Fruit fly (Drosophila melanogaster) whole organism, embryonic: ENCODE measurements around the gene asun.

Experiments
- CG10267 ChIP-seq: fragments of 200-800 bp; sonication (Bioruptor generic); optimal IDR thresholded peaks from 2 replicates; lab custom pipeline; 2018; ENCODE audit warnings: missing biosample characterization, mild to moderate bottlenecking, missing genetic modification characterization, moderate library complexity
- CG11560 ChIP-seq: fragments of 200-800 bp; sonication (Bioruptor generic); IDR thresholded peaks from 3 replicates; pipeline ENCODE4 v1.3.6; 2022; ENCODE audit warnings: missing biosample characterization, missing genetic modification characterization
- CG13296 ChIP-seq: fragments of 200-800 bp; sonication (Bioruptor generic); optimal IDR thresholded peaks from 3 replicates; lab custom pipeline; 2018; ENCODE audit warnings: missing biosample characterization, mild to moderate bottlenecking, missing genetic modification characterization
- CG15479 ChIP-seq: fragments of 200-800 bp; sonication (Bioruptor generic); optimal IDR thresholded peaks from 3 replicates; lab custom pipeline; 2019; ENCODE audit warnings: missing biosample characterization, mild to moderate bottlenecking, missing genetic modification characterization, moderate library complexity
- CG17829 ChIP-seq: fragments of 200-800 bp; optimal IDR thresholded peaks from 2 replicates; lab custom pipeline; 2019; ENCODE audit warnings: missing biosample characterization, mild to moderate bottlenecking, missing genetic modification characterization, moderate library complexity
- CG2202 ChIP-seq: fragments of 200-800 bp; sonication (Bioruptor generic); optimal IDR thresholded peaks from 2 replicates; lab custom pipeline; 2018; ENCODE audit warnings: missing biosample characterization, mild to moderate bottlenecking, missing genetic modification characterization
- CG30020 ChIP-seq: fragments of 200-800 bp; optimal IDR thresholded peaks from 2 replicates; lab custom pipeline; 2019; ENCODE audit warnings: missing biosample characterization, mild to moderate bottlenecking, missing genetic modification characterization, moderate library complexity
- CG31441 ChIP-seq: fragments of 200-800 bp; sonication (Bioruptor generic); IDR thresholded peaks from 2 replicates; pipeline ENCODE4 v1.3.6; 2022; ENCODE audit warnings: missing biosample characterization, missing genetic modification characterization
- CG33213 ChIP-seq: fragments of 200-800 bp; sonication (Bioruptor generic); optimal IDR thresholded peaks from 3 replicates; lab custom pipeline; 2016; ENCODE audit warnings: missing biosample characterization, missing genetic modification characterization
- CG3995 ChIP-seq: fragments of 200-800 bp; sonication (Bioruptor generic); optimal IDR thresholded peaks from 3 replicates; lab custom pipeline; 2016; ENCODE audit warnings: missing biosample characterization, missing genetic modification characterization
- CG4360 ChIP-seq: fragments of 200-800 bp; sonication (Bioruptor generic); IDR thresholded peaks from 2 replicates; pipeline ENCODE4 v1.3.6; 2022; ENCODE audit warnings: missing biosample characterization, missing genetic modification characterization
- CG5245 ChIP-seq: fragments of 200-800 bp; sonication (Bioruptor generic); optimal IDR thresholded peaks from 3 replicates; lab custom pipeline; 2016; ENCODE audit warnings: missing biosample characterization, missing genetic modification characterization
- CG6254 ChIP-seq: fragments of 200-800 bp; sonication (Bioruptor generic); optimal IDR thresholded peaks from 3 replicates; lab custom pipeline; 2017; ENCODE audit warnings: mild to moderate bottlenecking, missing biosample characterization, missing genetic modification reagents, missing genetic modification characterization
- CG6683 ChIP-seq: fragments of 200-800 bp; sonication (Bioruptor generic); optimal IDR thresholded peaks from 2 replicates; lab custom pipeline; 2017; ENCODE audit warnings: missing biosample characterization, mild to moderate bottlenecking, missing genetic modification characterization, missing genetic modification reagents
- CG7786 ChIP-seq: fragments of 200-800 bp; sonication (Bioruptor generic); optimal IDR thresholded peaks from 2 replicates; lab custom pipeline; 2016; ENCODE audit warnings: missing biosample characterization, missing genetic modification characterization
- CG9727 ChIP-seq: fragments of 200-800 bp; sonication (Bioruptor generic); optimal IDR thresholded peaks from 3 replicates; lab custom pipeline; 2017; ENCODE audit warnings: missing biosample characterization, mild to moderate bottlenecking, missing genetic modification characterization
- Deaf1 ChIP-seq: fragments of 200-800 bp; optimal IDR thresholded peaks from 3 replicates; lab custom pipeline; 2019; ENCODE audit warnings: missing biosample characterization, mild to moderate bottlenecking, missing genetic modification characterization, moderate library complexity
- Dll ChIP-seq: fragments of 200-800 bp; sonication (Bioruptor generic); IDR thresholded peaks from 4 replicates; pipeline ENCODE4 v1.3.6; 2022; ENCODE audit warnings: missing biosample characterization, missing genetic modification characterization; ENCODE audit not compliant: partially characterized antibody
- HLHmδ ChIP-seq: fragments of 200-800 bp; sonication (Bioruptor generic); optimal IDR thresholded peaks from 2 replicates; lab custom pipeline; 2018; ENCODE audit warnings: missing biosample characterization, mild to moderate bottlenecking, missing genetic modification characterization, moderate library complexity
- Hmx ChIP-seq: fragments of 200-800 bp; sonication (Bioruptor generic); optimal IDR thresholded peaks from 2 replicates; lab custom pipeline; 2016; ENCODE audit warnings: missing biosample characterization, missing genetic modification characterization
- Jarid2 ChIP-seq: fragments of 200-800 bp; sonication (Bioruptor generic); optimal IDR thresholded peaks from 3 replicates; lab custom pipeline; 2017; ENCODE audit warnings: mild to moderate bottlenecking, missing biosample characterization, missing genetic modification reagents, missing genetic modification characterization
- MTF-1 ChIP-seq: fragments of 200-800 bp; sonication (Bioruptor generic); optimal IDR thresholded peaks from 2 replicates; lab custom pipeline; 2018; ENCODE audit warnings: missing biosample characterization, mild to moderate bottlenecking, missing genetic modification characterization, borderline replicate concordance
- Mrtf ChIP-seq: fragments of 200-800 bp; sonication (Bioruptor generic); IDR thresholded peaks from 3 replicates; pipeline ENCODE4 v1.3.6; 2022; ENCODE audit warnings: missing biosample characterization, missing genetic modification characterization
- NFAT ChIP-seq: fragments of 200-800 bp; sonication (Bioruptor generic); IDR thresholded peaks from 2 replicates; pipeline ENCODE4 v1.3.6; 2022; ENCODE audit warnings: missing biosample characterization, missing genetic modification characterization
- Oli ChIP-seq: fragments of 200-800 bp; sonication (Bioruptor generic); optimal IDR thresholded peaks from 2 replicates; lab custom pipeline; 2018; ENCODE audit warnings: missing biosample characterization, mild to moderate bottlenecking, missing genetic modification characterization, moderate library complexity
- Rx ChIP-seq: fragments of 200-800 bp; sonication (Bioruptor generic); IDR thresholded peaks from 2 replicates; pipeline ENCODE4 v1.3.6; 2022; ENCODE audit warnings: missing biosample characterization, missing genetic modification characterization
- Trl ChIP-seq, 3 experiments: fragments of >200 bp in 2 of 3; fragments of 200-800 bp in 1 of 3; sonication (Bioruptor generic) in 1 of 3; optimal IDR thresholded peaks; 2 replicates in 1 of 3; 3 replicates in 2 of 3; lab custom pipeline; 2016 to 2017; ENCODE audit warnings: missing biosample characterization in 1 of 3, missing genetic modification characterization in 1 of 3
- ab ChIP-seq: fragments of 200-800 bp; sonication (Bioruptor generic); optimal IDR thresholded peaks from 2 replicates; lab custom pipeline; 2016; ENCODE audit warnings: missing biosample characterization, missing genetic modification characterization
- abd-A ChIP-seq: fragments of 200-800 bp; sonication (Bioruptor generic); optimal IDR thresholded peaks from 3 replicates; lab custom pipeline; 2019; ENCODE audit warnings: missing biosample characterization, mild to moderate bottlenecking, missing genetic modification characterization, moderate library complexity
- cg ChIP-seq: fragments of 200-800 bp; sonication (Bioruptor generic); optimal IDR thresholded peaks from 3 replicates; lab custom pipeline; 2019; ENCODE audit warnings: missing biosample characterization, mild to moderate bottlenecking, missing genetic modification characterization, moderate library complexity
- chm ChIP-seq: fragments of 200-800 bp; sonication (Bioruptor generic); IDR thresholded peaks from 2 replicates; pipeline ENCODE4 v1.3.6; 2022; ENCODE audit warnings: missing biosample characterization, missing genetic modification characterization
- ci ChIP-seq: fragments of 200-800 bp; sonication (Bioruptor generic); IDR thresholded peaks from 3 replicates; pipeline ENCODE4 v1.3.6; 2022; ENCODE audit warnings: missing biosample characterization, missing genetic modification characterization
- cwo ChIP-seq: fragments of 200-800 bp; sonication (Bioruptor generic); optimal IDR thresholded peaks from 3 replicates; lab custom pipeline; 2017; ENCODE audit warnings: missing biosample characterization, missing genetic modification characterization, mild to moderate bottlenecking, moderate library complexity, missing genetic modification reagents
- dmrt11E ChIP-seq: fragments of 200-800 bp; sonication (Bioruptor generic); optimal IDR thresholded peaks from 3 replicates; lab custom pipeline; 2018; ENCODE audit warnings: missing biosample characterization, mild to moderate bottlenecking, missing genetic modification characterization, moderate library complexity
- fru ChIP-seq: fragments of >200 bp; optimal IDR thresholded peaks from 2 replicates; lab custom pipeline; 2017
- gsb ChIP-seq: fragments of 200-800 bp; sonication (Bioruptor generic); IDR thresholded peaks from 2 replicates; pipeline ENCODE4 v1.3.6; 2022; ENCODE audit warnings: missing biosample characterization, missing genetic modification characterization
- jigr1 ChIP-seq: fragments of 200-800 bp; sonication (Bioruptor generic); IDR thresholded peaks from 3 replicates; pipeline ENCODE4 v1.3.6; 2022; ENCODE audit warnings: missing biosample characterization, missing genetic modification characterization
- kni ChIP-seq: fragments of 200-800 bp; sonication (Bioruptor generic); optimal IDR thresholded peaks from 3 replicates; lab custom pipeline; 2017; ENCODE audit warnings: mild to moderate bottlenecking, missing biosample characterization, missing genetic modification reagents, missing genetic modification characterization
- nerfin-2 ChIP-seq: fragments of 200-800 bp; sonication (Bioruptor generic); IDR thresholded peaks from 2 replicates; pipeline ENCODE4 v1.3.6; 2022; ENCODE audit warnings: missing biosample characterization, missing genetic modification characterization; ENCODE audit not compliant: partially characterized antibody
- onecut ChIP-seq: fragments of 200-800 bp; sonication (Bioruptor generic); IDR thresholded peaks from 2 replicates; pipeline ENCODE4 v1.3.6; 2022; ENCODE audit warnings: missing biosample characterization, missing genetic modification characterization
- schlank ChIP-seq: fragments of 200-800 bp; sonication (Bioruptor generic); optimal IDR thresholded peaks from 2 replicates; lab custom pipeline; 2018; ENCODE audit warnings: missing biosample characterization, mild to moderate bottlenecking, missing genetic modification characterization
- slbo ChIP-seq: fragments of 200-800 bp; sonication (Bioruptor generic); IDR thresholded peaks from 2 replicates; pipeline ENCODE4 v1.3.6; 2022; ENCODE audit warnings: missing biosample characterization, missing genetic modification characterization
- slou ChIP-seq: fragments of 200-800 bp; sonication (Bioruptor generic); optimal IDR thresholded peaks from 3 replicates; lab custom pipeline; 2016; ENCODE audit warnings: missing biosample characterization, missing genetic modification characterization
- stc ChIP-seq: fragments of 200-800 bp; sonication (Bioruptor generic); IDR thresholded peaks from 2 replicates; pipeline ENCODE4 v1.3.6; 2022; ENCODE audit warnings: missing biosample characterization, missing genetic modification characterization
- sug ChIP-seq: fragments of 200-800 bp; optimal IDR thresholded peaks from 2 replicates; lab custom pipeline; 2019; ENCODE audit warnings: missing biosample characterization, mild to moderate bottlenecking, missing genetic modification characterization, moderate library complexity
- tna ChIP-seq: fragments of 200-800 bp; sonication (Bioruptor generic); IDR thresholded peaks from 2 replicates; pipeline ENCODE4 v1.3.6; 2022; ENCODE audit warnings: missing biosample characterization, missing genetic modification characterization; ENCODE audit not compliant: partially characterized antibody
- ttk ChIP-seq: fragments of 200-800 bp; sonication (Bioruptor generic); IDR thresholded peaks from 2 replicates; pipeline ENCODE4 v2.1.2; 2022; ENCODE audit warnings: missing biosample characterization, missing genetic modification characterization
- tup ChIP-seq: fragments of 200-800 bp; sonication (Bioruptor generic); optimal IDR thresholded peaks from 2 replicates; lab custom pipeline; 2016; ENCODE audit warnings: missing biosample characterization, mild to moderate bottlenecking, missing genetic modification characterization, moderate library complexity
- twi ChIP-seq: fragments of 200-800 bp; optimal IDR thresholded peaks from 2 replicates; lab custom pipeline; 2019; ENCODE audit warnings: missing biosample characterization, mild to moderate bottlenecking, missing genetic modification characterization, moderate library complexity

Gene asun

dm6 chr3R:16309302-16310080 is 45.4 kb downstream of the asun start (continued):
- TF ChIP-seq Trl (optimal IDR thresholded peaks at IDR 0.05; lab: Kevin White, UChicago) (no peak), Trl (GFP tag; optimal IDR thresholded peaks at IDR 0.05; lab: Kevin White, UChicago) (peak; percentile 11), Jarid2 (GFP tag; lab: Kevin White, UChicago) (no peak), stc (GFP tag; lab: Robert Waterston, UW) (peak; percentile 43; the same call in 1 of the 2 replicates), Dll (GFP tag; lab: Robert Waterston, UW) (no peak), CG31441 (GFP tag; lab: Robert Waterston, UW) (no peak), gsb (no peak), slou (no peak), CG13296 (peak; percentile 10), cg (GFP tag; lab: Kevin White, UChicago) (no peak), CG15479 (GFP tag; lab: Kevin White, UChicago) (peak; percentile 1), MTF-1 (GFP tag; lab: Kevin White, UChicago) (no peak), CG5245 (GFP tag; lab: Kevin White, UChicago) (no peak), Oli (tag; lab: Kevin White, UChicago) (peak; percentile 14), CG6683 (GFP tag; lab: Kevin White, UChicago) (no peak), tup (GFP tag; lab: Kevin White, UChicago) (no peak), onecut (GFP tag; lab: Robert Waterston, UW) (no peak), chm (GFP tag; lab: Robert Waterston, UW) (no peak), HLHmδ (GFP tag; lab: Kevin White, UChicago) (no peak), Deaf1 (tag; lab: Kevin White, UChicago) (no peak), CG11560 (tag; lab: Robert Waterston, UW) (no peak), nerfin-2 (0 out of 2 replicates have a peak, but pooled peaks have one; percentile 20), Mrtf (peak; percentile 27; the same call in 1 of the 3 replicates), cwo (GFP tag; lab: Kevin White, UChicago) (no peak), CG2202 (no peak), CG9727 (peak; percentile 7), twi (no peak), CG7786 (GFP tag; lab: Kevin White, UChicago) (peak; percentile 9), NFAT (GFP tag; lab: Robert Waterston, UW) (no peak), fru (lab: Kevin White, UChicago) (no peak), ci (no peak), CG3995 (GFP tag; lab: Kevin White, UChicago) (no peak), CG10267 (tag; lab: Kevin White, UChicago) (no peak), slbo (GFP tag; lab: Robert Waterston, UW) (peak; percentile 62), ttk (GFP tag; lab: Robert Waterston, UW) (no peak), CG6254 (no peak), dmrt11E (tag; lab: Kevin White, UChicago) (no peak), tna (GFP tag; lab: Robert Waterston, UW) (no peak), CG17829 (tag; lab: Kevin White, UChicago) (no peak), CG30020 (no peak), kni (peak; percentile 46), CG4360 (no peak), CG33213 (no peak), Hmx (GFP tag; lab: Kevin White, UChicago) (no peak), schlank (no peak), sug (tag; lab: Kevin White, UChicago) (no peak), ab (GFP tag; lab: Kevin White, UChicago) (no peak), abd-A (tag; lab: Kevin White, UChicago) (no peak), jigr1 (no peak), Rx (GFP tag; lab: Robert Waterston, UW) (no peak)
